Worm (Caenorhabditis elegans) whole organism, L4/young adult: Measurements from ENCODE around the gene bbln-1.

Experiments used
- W03F9.2 ChIP-seq: fragments of 150-350 bp; optimal IDR thresholded peaks from 2 replicates; lab custom pipeline; 2014; ENCODE audit warnings: missing biosample characterization, missing genetic modification characterization
- dao-5 ChIP-seq: sonication (generic microtip); optimal IDR thresholded peaks from 2 replicates; lab custom pipeline; 2016; ENCODE audit warnings: missing genotype, missing genetic modification characterization, moderate library complexity, missing compliant biosample characterization
- him-1 ChIP-seq: sonication (generic microtip); optimal IDR thresholded peaks from 2 replicates; lab custom pipeline; 2016; ENCODE audit warnings: missing genotype, missing genetic modification reagents, missing genetic modification characterization, missing compliant biosample characterization

ce11 chrX:3191353-3192065 is 39.2 kb upstream of the bbln-1 start:
- TF ChIP-seq him-1 (tag; lab: Kevin White, UChicago) (no peak), W03F9.2 (tag; lab: Kevin White, UChicago) (no peak), dao-5 (no peak)
